Fruit fly (Drosophila melanogaster): ENCODE measurements around the gene CG13999.

Gene CG13999

dm6 chr2L:5979957-5980861 is 23.9 kb upstream of the CG13999 start (continued):
- TF ChIP-seq eyg (GFP tag; optimal IDR thresholded peaks at IDR 0.05) (no peak), Drgx (GFP tag; IDR thresholded peaks at IDR 0.05) (no peak), Atf-2 (GFP tag; optimal IDR thresholded peaks at IDR 0.05) (no peak), Myb (GFP tag; optimal IDR thresholded peaks at IDR 0.05) (no peak), CG5180 (GFP tag; optimal IDR thresholded peaks at IDR 0.05) (peak; percentile 13), Dek (tag; optimal IDR thresholded peaks at IDR 0.05) (no peak), Hmx (GFP tag; optimal IDR thresholded peaks at IDR 0.05) (no peak), sima (GFP tag; optimal IDR thresholded peaks at IDR 0.05) (no peak), lbe (GFP tag; optimal IDR thresholded peaks at IDR 0.05) (peak; percentile 70), CG12391 (tag; optimal IDR thresholded peaks at IDR 0.05) (peak; percentile 8), sim (GFP tag; IDR thresholded peaks at IDR 0.05) (no peak), CG33213 (GFP tag; optimal IDR thresholded peaks at IDR 0.05) (no peak), sug (tag; optimal IDR thresholded peaks at IDR 0.05) (peak; percentile 99), CG4854 (GFP tag; optimal IDR thresholded peaks at IDR 0.05) (no peak), yki (optimal IDR thresholded peaks at IDR 0.05) (peak; percentile 48), Rfx (GFP tag; IDR thresholded peaks at IDR 0.05) (no peak), Ssrp (tag; optimal IDR thresholded peaks at IDR 0.05) (no peak), caup (GFP tag; optimal IDR thresholded peaks at IDR 0.05; ENCODE audit: severe bottlenecking) (peak; percentile 19), HLH3B (GFP tag; IDR thresholded peaks at IDR 0.05) (no peak), CG8478 (optimal IDR thresholded peaks at IDR 0.05) (no peak), gsb (GFP tag; IDR thresholded peaks at IDR 0.05) (no peak), CG11398 (GFP tag; optimal IDR thresholded peaks at IDR 0.05) (peak; percentile 53), chn (GFP tag; optimal IDR thresholded peaks at IDR 0.05) (no peak), Scr (GFP tag; IDR thresholded peaks at IDR 0.05; ENCODE audit: partially characterized antibody) (no peak), Sry-δ (GFP tag; optimal IDR thresholded peaks at IDR 0.05) (no peak), sd (tag; optimal IDR thresholded peaks at IDR 0.05) (peak; percentile 41), CG1832 (GFP tag; optimal IDR thresholded peaks at IDR 0.05) (peak; percentile 92), CG15601 (tag; optimal IDR thresholded peaks at IDR 0.05) (peak; percentile 40), CG6689 (GFP tag; IDR thresholded peaks at IDR 0.05) (no peak), NK7.1 (GFP tag; optimal IDR thresholded peaks at IDR 0.05) (no peak), H15 (GFP tag; IDR thresholded peaks at IDR 0.05) (no peak), Lhr (GFP tag; optimal IDR thresholded peaks at IDR 0.05) (no peak), dimm (GFP tag; IDR thresholded peaks at IDR 0.05) (no peak), jigr1 (GFP tag; IDR thresholded peaks at IDR 0.05) (no peak), CG17912 (GFP tag; optimal IDR thresholded peaks at IDR 0.05) (no peak), CG4360 (GFP tag; IDR thresholded peaks at IDR 0.05) (no peak), Dfd (GFP tag; optimal IDR thresholded peaks at IDR 0.05) (no peak), insv (GFP tag; optimal IDR thresholded peaks at IDR 0.05) (peak in 1 of 2 experiments; percentile 37), gt (GFP tag; IDR thresholded peaks at IDR 0.05) (no peak), CG8388 (GFP tag; optimal IDR thresholded peaks at IDR 0.05) (peak; percentile 9), Dad (GFP tag; optimal IDR thresholded peaks at IDR 0.05) (peak; percentile 21), Dbx (GFP tag; IDR thresholded peaks at IDR 0.05) (no peak), D (optimal IDR thresholded peaks at IDR 0.05) (no peak), D (GFP tag; optimal IDR thresholded peaks at IDR 0.05) (no peak), ash1 (GFP tag; optimal IDR thresholded peaks at IDR 0.05) (peak; percentile 67), Mes4 (GFP tag; optimal IDR thresholded peaks at IDR 0.05) (peak; percentile 10), CG1602 (GFP tag; optimal IDR thresholded peaks at IDR 0.05) (no peak), CG6272 (GFP tag; IDR thresholded peaks at IDR 0.05) (no peak), Lim3 (GFP tag; IDR thresholded peaks at IDR 0.05) (no peak), tx (GFP tag; optimal IDR thresholded peaks at IDR 0.05) (no peak), Mad (GFP tag; optimal IDR thresholded peaks at IDR 0.05) (no peak)
